Fruit fly (Drosophila melanogaster) whole organism, embryonic: ENCODE results near the gene THADA.

Experiments
- CG10565 ChIP-seq: fragments of 200-800 bp; sonication (Bioruptor generic); optimal IDR thresholded peaks from 3 replicates; lab custom pipeline; 2016; ENCODE audit warnings: missing biosample characterization, mild to moderate bottlenecking, missing genetic modification characterization
- CG12299 ChIP-seq: fragments of 200-800 bp; sonication (Bioruptor generic); optimal IDR thresholded peaks from 2 replicates; lab custom pipeline; 2018; ENCODE audit warnings: missing biosample characterization, mild to moderate bottlenecking, missing genetic modification characterization
- CG13123 ChIP-seq: fragments of 200-800 bp; sonication (Bioruptor generic); optimal IDR thresholded peaks from 2 replicates; lab custom pipeline; 2016; ENCODE audit warnings: missing biosample characterization, missing genetic modification characterization
- CG13624 ChIP-seq: fragments of 200-800 bp; sonication (Bioruptor generic); optimal IDR thresholded peaks from 2 replicates; lab custom pipeline; 2016; ENCODE audit warnings: missing biosample characterization, missing genetic modification characterization
- CG14441 ChIP-seq: fragments of 200-800 bp; sonication (Bioruptor generic); IDR thresholded peaks from 2 replicates; pipeline ENCODE4 v1.3.6; 2022; ENCODE audit warnings: missing biosample characterization, missing genetic modification characterization
- CG14965 ChIP-seq: fragments of 200-800 bp; sonication (Bioruptor generic); optimal IDR thresholded peaks from 2 replicates; lab custom pipeline; 2016; ENCODE audit warnings: missing biosample characterization, missing genetic modification characterization, borderline replicate concordance
- CG16863 ChIP-seq: fragments of 200-800 bp; sonication (Bioruptor generic); optimal IDR thresholded peaks from 3 replicates; lab custom pipeline; 2016; ENCODE audit warnings: missing biosample characterization, missing genetic modification characterization
- CG17328 ChIP-seq: fragments of 200-800 bp; sonication (Bioruptor generic); IDR thresholded peaks from 2 replicates; pipeline ENCODE4 v1.3.6; 2022; ENCODE audit warnings: missing biosample characterization, missing genetic modification characterization
- CG18262 ChIP-seq: fragments of 200-800 bp; optimal IDR thresholded peaks from 3 replicates; lab custom pipeline; 2019; ENCODE audit warnings: missing biosample characterization, mild to moderate bottlenecking, missing genetic modification characterization, moderate library complexity
- CG2116 ChIP-seq: fragments of 200-800 bp; sonication (Bioruptor generic); optimal IDR thresholded peaks from 3 replicates; lab custom pipeline; 2018; ENCODE audit warnings: missing biosample characterization, mild to moderate bottlenecking, missing genetic modification characterization
- CG33557 ChIP-seq: fragments of 200-800 bp; sonication (Bioruptor generic); optimal IDR thresholded peaks from 2 replicates; lab custom pipeline; 2019; ENCODE audit warnings: missing biosample characterization, mild to moderate bottlenecking, missing genetic modification characterization, moderate library complexity
- CG4282 ChIP-seq: fragments of 200-800 bp; sonication (Bioruptor generic); optimal IDR thresholded peaks from 2 replicates; lab custom pipeline; 2016; ENCODE audit warnings: missing biosample characterization, missing genetic modification characterization
- CG6654 ChIP-seq: fragments of 200-800 bp; sonication (Bioruptor generic); optimal IDR thresholded peaks from 2 replicates; lab custom pipeline; 2017; ENCODE audit warnings: missing biosample characterization, mild to moderate bottlenecking, missing genetic modification characterization
- CG6854 ChIP-seq: fragments of 200-800 bp; sonication (Bioruptor generic); optimal IDR thresholded peaks from 3 replicates; lab custom pipeline; 2017; ENCODE audit warnings: missing biosample characterization, mild to moderate bottlenecking, missing genetic modification characterization
- CG8281 ChIP-seq: fragments of 200-800 bp; sonication (Bioruptor generic); optimal IDR thresholded peaks from 2 replicates; lab custom pipeline; 2018; ENCODE audit warnings: missing biosample characterization, mild to moderate bottlenecking, missing genetic modification characterization, moderate library complexity
- CG8944 ChIP-seq: fragments of 200-800 bp; sonication (Bioruptor generic); optimal IDR thresholded peaks from 3 replicates; lab custom pipeline; 2016; ENCODE audit warnings: missing biosample characterization, missing genetic modification characterization
- CG9876 ChIP-seq: fragments of 200-800 bp; sonication (Bioruptor generic); optimal IDR thresholded peaks from 2 replicates; lab custom pipeline; 2016; ENCODE audit warnings: missing biosample characterization, missing genetic modification characterization
- CkIIα-i1 ChIP-seq: fragments of 200-800 bp; sonication (Bioruptor generic); IDR thresholded peaks from 2 replicates; pipeline ENCODE4 v1.3.6; 2022; ENCODE audit warnings: missing biosample characterization, missing genetic modification characterization
- D19A ChIP-seq: fragments of 200-800 bp; optimal IDR thresholded peaks from 3 replicates; lab custom pipeline; 2019; ENCODE audit warnings: missing biosample characterization, mild to moderate bottlenecking, missing genetic modification characterization, moderate library complexity
- Dad ChIP-seq: fragments of 200-800 bp; sonication (Bioruptor generic); optimal IDR thresholded peaks from 3 replicates; lab custom pipeline; 2016; ENCODE audit warnings: missing biosample characterization, missing genetic modification characterization
- H15 ChIP-seq: fragments of 200-800 bp; sonication (Bioruptor generic); IDR thresholded peaks from 3 replicates; pipeline ENCODE4 v1.3.6; 2022; ENCODE audit warnings: missing biosample characterization, missing genetic modification characterization
- Hmr ChIP-seq: fragments of 200-800 bp; sonication (Bioruptor generic); optimal IDR thresholded peaks from 3 replicates; lab custom pipeline; 2017; ENCODE audit warnings: mild to moderate bottlenecking, missing biosample characterization, missing genetic modification reagents, missing genetic modification characterization
- NC2β ChIP-seq: fragments of 200-800 bp; sonication (Bioruptor generic); optimal IDR thresholded peaks from 2 replicates; lab custom pipeline; 2016; ENCODE audit warnings: missing biosample characterization, missing genetic modification characterization
- Nf-YB ChIP-seq: fragments of 200-800 bp; sonication (Bioruptor generic); optimal IDR thresholded peaks from 3 replicates; lab custom pipeline; 2019; ENCODE audit warnings: missing biosample characterization, mild to moderate bottlenecking, missing genetic modification characterization, moderate library complexity
- Ravus ChIP-seq: fragments of 200-800 bp; sonication (Bioruptor generic); IDR thresholded peaks from 2 replicates; pipeline ENCODE4 v1.3.6; 2022; ENCODE audit warnings: missing biosample characterization, missing genetic modification characterization
- ab ChIP-seq: fragments of 200-800 bp; sonication (Bioruptor generic); optimal IDR thresholded peaks from 2 replicates; lab custom pipeline; 2016; ENCODE audit warnings: missing biosample characterization, missing genetic modification characterization
- aop ChIP-seq: fragments of 200-800 bp; sonication (Bioruptor generic); IDR thresholded peaks from 2 replicates; pipeline ENCODE4 v1.3.6; 2022; ENCODE audit warnings: missing biosample characterization, missing genetic modification characterization
- br ChIP-seq: fragments of >200 bp; optimal IDR thresholded peaks from 2 replicates; lab custom pipeline; 2017
- chn ChIP-seq: fragments of 200-800 bp; sonication (Bioruptor generic); optimal IDR thresholded peaks from 2 replicates; lab custom pipeline; 2016; ENCODE audit warnings: missing biosample characterization, missing genetic modification characterization
- cwo ChIP-seq: fragments of 200-800 bp; sonication (Bioruptor generic); optimal IDR thresholded peaks from 3 replicates; lab custom pipeline; 2017; ENCODE audit warnings: missing biosample characterization, missing genetic modification characterization, mild to moderate bottlenecking, moderate library complexity, missing genetic modification reagents
- exex ChIP-seq: fragments of 200-800 bp; sonication (Bioruptor generic); optimal IDR thresholded peaks from 4 replicates; lab custom pipeline; 2018; ENCODE audit warnings: missing biosample characterization, mild to moderate bottlenecking, missing genetic modification characterization, moderate library complexity
- eyg ChIP-seq: fragments of 200-800 bp; sonication (Bioruptor generic); optimal IDR thresholded peaks from 3 replicates; lab custom pipeline; 2016; ENCODE audit warnings: missing biosample characterization, missing genetic modification characterization
- fd102C ChIP-seq: fragments of 200-800 bp; sonication (Bioruptor generic); optimal IDR thresholded peaks from 2 replicates; lab custom pipeline; 2018; ENCODE audit warnings: missing biosample characterization, mild to moderate bottlenecking, missing genetic modification characterization, moderate library complexity
- fd96Cb ChIP-seq: fragments of 200-800 bp; sonication (Bioruptor generic); optimal IDR thresholded peaks from 2 replicates; lab custom pipeline; 2018; ENCODE audit warnings: missing biosample characterization, mild to moderate bottlenecking, missing genetic modification characterization, moderate library complexity
- her ChIP-seq: fragments of 200-800 bp; sonication (Bioruptor generic); optimal IDR thresholded peaks from 2 replicates; lab custom pipeline; 2016; ENCODE audit warnings: missing biosample characterization, missing genetic modification characterization
- lola ChIP-seq, 3 experiments: fragments of >200 bp in 2 of 3; fragments of 200-800 bp in 1 of 3; sonication (Bioruptor generic) in 1 of 3; optimal IDR thresholded peaks; 2 replicates each; lab custom pipeline; 2017 to 2019; ENCODE audit warnings: missing biosample characterization in 3 of 3, missing genetic modification characterization in 3 of 3, mild to moderate bottlenecking in 1 of 3, moderate library complexity in 1 of 3
- nau ChIP-seq: fragments of 200-800 bp; sonication (Bioruptor generic); optimal IDR thresholded peaks from 3 replicates; lab custom pipeline; 2017; ENCODE audit warnings: missing biosample characterization, mild to moderate bottlenecking, missing genetic modification characterization, missing genetic modification reagents
- odd ChIP-seq: fragments of 200-800 bp; sonication (Bioruptor generic); optimal IDR thresholded peaks from 2 replicates; lab custom pipeline; 2017; ENCODE audit warnings: missing biosample characterization, mild to moderate bottlenecking, missing genetic modification characterization
- pb ChIP-seq: fragments of 200-800 bp; sonication (Bioruptor generic); optimal IDR thresholded peaks from 3 replicates; lab custom pipeline; 2016; ENCODE audit warnings: missing biosample characterization, missing genetic modification characterization
- pfk ChIP-seq: fragments of 200-800 bp; sonication (Bioruptor generic); optimal IDR thresholded peaks from 2 replicates; lab custom pipeline; 2018; ENCODE audit warnings: missing biosample characterization, mild to moderate bottlenecking, missing genetic modification characterization, moderate library complexity
- pzg ChIP-seq: fragments of 200-800 bp; sonication (Bioruptor generic); optimal IDR thresholded peaks from 3 replicates; lab custom pipeline; 2018; ENCODE audit warnings: missing biosample characterization, mild to moderate bottlenecking, missing genetic modification characterization, moderate library complexity
- stwl ChIP-seq: fragments of 200-800 bp; sonication (Bioruptor generic); optimal IDR thresholded peaks from 3 replicates; lab custom pipeline; 2018; ENCODE audit warnings: missing biosample characterization, mild to moderate bottlenecking, missing genetic modification characterization, moderate library complexity
- tgo ChIP-seq: fragments of 200-800 bp; sonication (Bioruptor generic); IDR thresholded peaks from 3 replicates; pipeline ENCODE4 v1.3.6; 2022; ENCODE audit warnings: missing biosample characterization, missing genetic modification characterization
- tio ChIP-seq: fragments of 200-800 bp; sonication (Bioruptor generic); optimal IDR thresholded peaks from 2 replicates; lab custom pipeline; 2017; ENCODE audit warnings: missing biosample characterization, missing genetic modification characterization, inconsistent platforms
- tna ChIP-seq: fragments of 200-800 bp; sonication (Bioruptor generic); IDR thresholded peaks from 2 replicates; pipeline ENCODE4 v1.3.6; 2022; ENCODE audit warnings: missing biosample characterization, missing genetic modification characterization; ENCODE audit not compliant: partially characterized antibody
- tup ChIP-seq: fragments of 200-800 bp; sonication (Bioruptor generic); optimal IDR thresholded peaks from 2 replicates; lab custom pipeline; 2016; ENCODE audit warnings: missing biosample characterization, mild to moderate bottlenecking, missing genetic modification characterization, moderate library complexity
- twi ChIP-seq: fragments of 200-800 bp; optimal IDR thresholded peaks from 2 replicates; lab custom pipeline; 2019; ENCODE audit warnings: missing biosample characterization, mild to moderate bottlenecking, missing genetic modification characterization, moderate library complexity
- unpg ChIP-seq: fragments of 200-800 bp; sonication (Bioruptor generic); optimal IDR thresholded peaks from 3 replicates; lab custom pipeline; 2018; ENCODE audit warnings: missing biosample characterization, mild to moderate bottlenecking, missing genetic modification characterization, moderate library complexity
- z ChIP-seq: fragments of 200-800 bp; sonication (Bioruptor generic); IDR thresholded peaks from 3 replicates; pipeline ENCODE4 v1.3.6; 2022; ENCODE audit warnings: missing biosample characterization, missing genetic modification characterization
- zfh1 ChIP-seq: fragments of 200-800 bp; sonication (Bioruptor generic); IDR thresholded peaks from 3 replicates; pipeline ENCODE4 v1.3.6; 2022; ENCODE audit warnings: missing biosample characterization, missing genetic modification characterization

THADA gene

DNA sequence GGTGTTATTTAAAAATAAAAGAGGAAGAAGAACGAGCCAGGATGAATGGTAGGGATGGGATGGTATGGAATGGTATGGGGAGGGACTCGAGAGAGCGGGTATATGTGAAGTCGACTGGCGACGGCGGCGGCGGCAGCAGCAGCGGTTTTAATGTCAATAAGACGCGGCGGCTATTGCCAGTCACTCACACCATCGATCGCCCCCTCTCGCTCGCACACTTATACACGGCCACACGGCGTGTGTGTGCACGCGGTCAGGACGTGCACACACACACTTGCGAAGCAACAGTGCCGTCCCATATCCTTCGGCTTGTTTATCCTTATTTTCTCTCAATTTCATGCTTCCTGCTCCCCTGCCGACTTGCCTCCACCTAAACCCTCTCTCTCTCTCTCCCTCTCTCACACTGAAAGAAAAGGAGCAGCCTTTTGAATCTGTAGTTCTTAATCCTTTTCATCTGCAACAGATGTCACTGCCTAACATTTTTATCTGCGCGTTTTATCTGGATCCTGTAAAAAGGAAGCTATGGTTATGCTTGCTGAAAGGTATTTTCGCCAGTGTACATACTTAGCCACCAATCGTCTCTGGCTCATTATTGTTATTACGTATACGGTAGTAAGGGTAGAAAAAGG is 23.9 kb upstream of the THADA start (continued):
- peak; percentile 87 for TF ChIP-seq NC2β (GFP tag; lab: Kevin White, UChicago)
- no peak for TF ChIP-seq tna
- peak in 1 of 3 experiments; percentile 85 for TF ChIP-seq lola (GFP tag; optimal IDR thresholded peaks at IDR 0.05; lab: Kevin White, UChicago)
- peak; percentile 86 for TF ChIP-seq her (GFP tag; lab: Kevin White, UChicago)
- TF ChIP-seq tup (GFP tag; lab: Kevin White, UChicago) = peak; percentile 71
- peak; percentile 40 for TF ChIP-seq exex
- TF ChIP-seq CG8944 (GFP tag; lab: Kevin White, UChicago) = peak; percentile 90
- peak; percentile 76 for TF ChIP-seq tgo
- TF ChIP-seq br (lab: Kevin White, UChicago) = no peak
- no peak for TF ChIP-seq CG10565 (GFP tag; lab: Kevin White, UChicago)
- peak; percentile 71 for TF ChIP-seq Nf-YB (GFP tag; lab: Kevin White, UChicago)
- no peak for TF ChIP-seq pfk (GFP tag; lab: Kevin White, UChicago)
- TF ChIP-seq CG17328 = peak; percentile 87
- TF ChIP-seq CkIIα-i1 (GFP tag; lab: Robert Waterston, UW) = no peak
- TF ChIP-seq stwl = peak; percentile 31
- peak; percentile 67 for TF ChIP-seq CG33557
- peak; percentile 74 for TF ChIP-seq odd
- peak; percentile 76 for TF ChIP-seq D19A (tag; lab: Kevin White, UChicago)
- TF ChIP-seq CG8281 (tag; lab: Kevin White, UChicago) = peak; percentile 56
- peak; percentile 59 for TF ChIP-seq twi (tag; lab: Kevin White, UChicago)
- TF ChIP-seq CG2116 (GFP tag; lab: Kevin White, UChicago) = peak; percentile 52
- TF ChIP-seq CG18262 = peak; percentile 85
- TF ChIP-seq CG16863 (GFP tag; lab: Kevin White, UChicago) = peak; percentile 81
- TF ChIP-seq CG9876 (GFP tag; lab: Kevin White, UChicago) = peak; percentile 87
- peak; percentile 2 for TF ChIP-seq ab (GFP tag; lab: Kevin White, UChicago)
- peak; percentile 84 for TF ChIP-seq unpg
- TF ChIP-seq CG14441 (GFP tag; lab: Robert Waterston, UW) = peak; percentile 82
- peak; percentile 89 for TF ChIP-seq fd102C (GFP tag; lab: Kevin White, UChicago)
- TF ChIP-seq z = no peak
- TF ChIP-seq CG6654 = peak; percentile 42
- peak; percentile 48 for TF ChIP-seq nau (GFP tag; lab: Kevin White, UChicago)
- peak; percentile 64 for TF ChIP-seq eyg (GFP tag; lab: Kevin White, UChicago)
- peak; percentile 87 for TF ChIP-seq zfh1 (GFP tag; lab: Robert Waterston, UW)
- peak; percentile 67 for TF ChIP-seq CG6854
- TF ChIP-seq H15 (GFP tag; lab: Robert Waterston, UW) = peak; percentile 67; the same call in 2 of the 3 replicates
- TF ChIP-seq Hmr (GFP tag; lab: Kevin White, UChicago) = peak; percentile 88
- TF ChIP-seq tio (GFP tag; lab: Kevin White, UChicago) = peak; percentile 77
- peak; percentile 72 for TF ChIP-seq CG12299 (tag; lab: Kevin White, UChicago)
- TF ChIP-seq CG14965 = peak; percentile 37
- no peak for TF ChIP-seq pzg (GFP tag; lab: Kevin White, UChicago)
- TF ChIP-seq CG4282 = peak; percentile 69
- peak; percentile 66 for TF ChIP-seq cwo (GFP tag; lab: Kevin White, UChicago)
- TF ChIP-seq CG13123 (GFP tag; lab: Kevin White, UChicago) = peak; percentile 66
- TF ChIP-seq fd96Cb (tag; lab: Kevin White, UChicago) = peak; percentile 85
- TF ChIP-seq Dad (GFP tag; lab: Kevin White, UChicago) = peak; percentile 83
- TF ChIP-seq pb = peak; percentile 67
- TF ChIP-seq CG13624 (GFP tag; lab: Kevin White, UChicago) = peak; percentile 71
- peak; percentile 37 for TF ChIP-seq Ravus (GFP tag; lab: Robert Waterston, UW)
- peak; percentile 91 for TF ChIP-seq chn (GFP tag; lab: Kevin White, UChicago)
- 0 out of 2 replicates have a peak, but pooled peaks have one; percentile 55 for TF ChIP-seq aop (GFP tag; lab: Robert Waterston, UW)
